Worm (Caenorhabditis elegans): ENCODE results near the gene C26E6.1.

ce11 chrIII:4984444-4985086, 27.9 kb downstream of the C26E6.1 start, which contains the start of gene C27F2.7:
- TF ChIP-seq him-1 (tag; optimal IDR thresholded peaks at IDR 0.05) (no peak), dao-5 (tag; optimal IDR thresholded peaks at IDR 0.05) (no peak)

Data from whole organism, L4/young adult.